Fruit fly (Drosophila melanogaster): ENCODE data around the gene TwdlV.

DNA sequence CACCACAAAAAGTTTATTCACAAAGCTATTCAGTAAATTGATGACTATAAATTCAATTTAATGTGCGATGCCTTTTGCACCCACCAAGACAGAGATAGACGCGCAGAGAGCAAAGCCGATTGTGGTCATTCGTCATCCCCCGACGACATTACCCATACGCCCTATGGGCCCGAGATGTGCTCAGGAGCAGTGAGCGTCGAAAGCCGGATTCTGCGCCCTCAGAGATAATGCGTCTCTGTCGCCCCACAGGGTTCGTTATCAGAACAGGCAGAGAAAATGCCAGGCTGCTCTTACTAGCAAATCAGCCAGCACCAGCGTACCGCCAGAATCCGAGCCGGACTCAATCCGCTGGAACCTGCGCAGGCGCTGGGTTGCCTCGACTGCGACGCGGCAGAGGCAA is 36.8 kb downstream of the TwdlV start:
- TF ChIP-seq CTCF (optimal IDR thresholded peaks at IDR 0.05): no peak
- TF ChIP-seq CG8478 (optimal IDR thresholded peaks at IDR 0.05): no peak
